Worm (Caenorhabditis elegans): Measurements from ENCODE around the gene madf-5.

DNA sequence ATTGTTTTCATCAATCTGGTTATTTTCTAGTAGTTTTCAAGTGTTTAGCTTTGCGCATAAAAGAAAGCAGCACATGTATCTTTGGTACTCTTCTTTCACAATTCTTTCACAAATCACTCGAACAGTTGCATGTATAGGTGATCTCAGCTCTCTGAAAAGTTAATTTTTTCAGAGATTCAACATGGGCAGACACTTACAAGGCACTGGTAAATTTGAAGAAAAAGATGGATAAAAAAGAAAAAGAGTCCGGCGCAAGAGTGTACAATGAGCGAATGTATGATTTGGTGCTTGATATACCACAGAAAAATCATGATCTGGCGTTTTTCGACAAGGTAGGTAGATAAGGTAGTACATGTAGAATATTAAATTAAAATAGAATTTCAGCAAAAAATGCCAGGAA, 44.7 kb downstream of the madf-5 start:
- TF ChIP-seq hmg-20 (GFP tag; IDR thresholded peaks at IDR 0.05) = no peak
- TF ChIP-seq F37B4.10 (GFP tag; IDR thresholded peaks at IDR 0.05) = no peak
- TF ChIP-seq lsl-1 (GFP tag; optimal IDR thresholded peaks at IDR 0.05) = no peak
- no peak for TF ChIP-seq hlh-26 (GFP tag; conservative IDR thresholded peaks at IDR 0.05)
- TF ChIP-seq madf-10 (tag; optimal IDR thresholded peaks at IDR 0.05) = no peak
- TF ChIP-seq unc-62 (GFP tag; optimal IDR thresholded peaks at IDR 0.05) = no peak
- no peak for TF ChIP-seq ets-4 (GFP tag; optimal IDR thresholded peaks at IDR 0.05)
- no peak for TF ChIP-seq hrde-1 (tag; optimal IDR thresholded peaks at IDR 0.05; ENCODE audit: borderline replicate concordance)
- TF ChIP-seq ztf-25 (GFP tag; IDR thresholded peaks at IDR 0.05) = no peak
- TF ChIP-seq ceh-58 (GFP tag; IDR thresholded peaks at IDR 0.05) = no peak
- TF ChIP-seq attf-6 (GFP tag; IDR thresholded peaks at IDR 0.05) = no peak
- no peak for TF ChIP-seq die-1 (tag; optimal IDR thresholded peaks at IDR 0.05)
- no peak for TF ChIP-seq T07F8.4 (tag; optimal IDR thresholded peaks at IDR 0.05)
- TF ChIP-seq Y67H2A.10 (GFP tag; conservative IDR thresholded peaks at IDR 0.05) = no peak
